Fruit fly (Drosophila melanogaster): ENCODE data around the gene CG33303.

Gene CG33303

DNA sequence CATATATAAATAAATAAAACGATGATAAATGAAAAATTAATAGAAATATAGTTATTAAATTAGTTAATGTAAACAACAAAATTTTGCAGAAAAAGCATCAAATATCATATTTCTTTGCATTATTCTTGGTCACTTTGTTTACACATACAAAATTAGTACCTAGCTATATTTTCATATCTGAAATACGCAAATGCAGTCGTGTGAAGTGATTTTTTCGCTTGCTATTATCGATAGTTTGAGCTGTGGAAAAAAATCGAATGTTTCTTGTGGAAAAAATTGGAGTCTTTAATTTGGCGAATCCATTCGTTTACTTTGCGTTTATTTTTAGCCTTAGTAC, 20.9 kb upstream of the CG33303 start, which contains the start of gene Cnot4 (continued):
- TF ChIP-seq hb (GFP tag; IDR thresholded peaks at IDR 0.05; ENCODE audit: partially characterized antibody) = no peak
- no peak for TF ChIP-seq ewg (GFP tag; optimal IDR thresholded peaks at IDR 0.05)
- no peak for TF ChIP-seq so (GFP tag; IDR thresholded peaks at IDR 0.05)
- no peak for TF ChIP-seq CG11723 (GFP tag; optimal IDR thresholded peaks at IDR 0.05)
- no peak for TF ChIP-seq CG11247 (GFP tag; IDR thresholded peaks at IDR 0.05)
- no peak for TF ChIP-seq Mad (GFP tag; optimal IDR thresholded peaks at IDR 0.05)
- peak; percentile 23 for TF ChIP-seq phol (tag; optimal IDR thresholded peaks at IDR 0.05)
- TF ChIP-seq CG1792 (GFP tag; optimal IDR thresholded peaks at IDR 0.05) = no peak
- TF ChIP-seq CG4617 (GFP tag; optimal IDR thresholded peaks at IDR 0.05; ENCODE audit: borderline replicate concordance) = no peak
- peak; percentile 38 for TF ChIP-seq trem (tag; optimal IDR thresholded peaks at IDR 0.05)
- TF ChIP-seq bigmax (GFP tag; optimal IDR thresholded peaks at IDR 0.05) = no peak
- no peak for TF ChIP-seq prd (optimal IDR thresholded peaks at IDR 0.05)
- no peak for TF ChIP-seq prd (GFP tag; IDR thresholded peaks at IDR 0.05)
- peak; percentile 96 for TF ChIP-seq CG3995 (GFP tag; optimal IDR thresholded peaks at IDR 0.05)
- no peak for TF ChIP-seq CG7556 (GFP tag; optimal IDR thresholded peaks at IDR 0.05)
- TF ChIP-seq CG6813 (GFP tag; optimal IDR thresholded peaks at IDR 0.05) = no peak
- no peak for TF ChIP-seq tup (GFP tag; optimal IDR thresholded peaks at IDR 0.05)
- TF ChIP-seq CG33557 (GFP tag; optimal IDR thresholded peaks at IDR 0.05) = no peak
- TF ChIP-seq Abd-B (GFP tag; optimal IDR thresholded peaks at IDR 0.05) = no peak
- TF ChIP-seq bab2 (GFP tag; optimal IDR thresholded peaks at IDR 0.05) = no peak
- no peak for TF ChIP-seq CG12104 (GFP tag; optimal IDR thresholded peaks at IDR 0.05)
- TF ChIP-seq CG31365 (tag; optimal IDR thresholded peaks at IDR 0.05) = no peak
- TF ChIP-seq Gsc (GFP tag; IDR thresholded peaks at IDR 0.05) = no peak
- TF ChIP-seq CG12744 (GFP tag; optimal IDR thresholded peaks at IDR 0.05) = no peak
- TF ChIP-seq CG10565 (GFP tag; optimal IDR thresholded peaks at IDR 0.05) = no peak
- no peak for TF ChIP-seq CG32767 (GFP tag; IDR thresholded peaks at IDR 0.05)
- no peak for TF ChIP-seq toy (GFP tag; IDR thresholded peaks at IDR 0.05)
- peak; percentile 25 for TF ChIP-seq CG15514 (GFP tag; optimal IDR thresholded peaks at IDR 0.05)
- no peak for TF ChIP-seq al (GFP tag; IDR thresholded peaks at IDR 0.05)
- no peak for TF ChIP-seq Hr78 (GFP tag; optimal IDR thresholded peaks at IDR 0.05)
- no peak for TF ChIP-seq CG14860 (GFP tag; IDR thresholded peaks at IDR 0.05; ENCODE audit: partially characterized antibody)
- no peak for TF ChIP-seq en (GFP tag; optimal IDR thresholded peaks at IDR 0.05)
- no peak for TF ChIP-seq lov (optimal IDR thresholded peaks at IDR 0.05)
- TF ChIP-seq lov (GFP tag; IDR thresholded peaks at IDR 0.05) = no peak
- no peak for TF ChIP-seq BtbVII (GFP tag; optimal IDR thresholded peaks at IDR 0.05)
- no peak for TF ChIP-seq hbn (GFP tag; IDR thresholded peaks at IDR 0.05; ENCODE audit: partially characterized antibody)
- peak; percentile 38; the same call in 1 of the 3 replicates for TF ChIP-seq Doc3 (GFP tag; IDR thresholded peaks at IDR 0.05; ENCODE audit: partially characterized antibody)
- no peak for TF ChIP-seq Elba2 (GFP tag; optimal IDR thresholded peaks at IDR 0.05)
- TF ChIP-seq Dip3 (GFP tag; optimal IDR thresholded peaks at IDR 0.05) = no peak
- no peak for TF ChIP-seq vnd (GFP tag; IDR thresholded peaks at IDR 0.05; ENCODE audit: partially characterized antibody)
- no peak for TF ChIP-seq HHEX (GFP tag; optimal IDR thresholded peaks at IDR 0.05)
- TF ChIP-seq tap (tag; optimal IDR thresholded peaks at IDR 0.05) = no peak
- TF ChIP-seq CG4820 (GFP tag; optimal IDR thresholded peaks at IDR 0.05) = no peak
- no peak for TF ChIP-seq CG8765 (GFP tag; IDR thresholded peaks at IDR 0.05)
- TF ChIP-seq CG9876 (GFP tag; optimal IDR thresholded peaks at IDR 0.05) = no peak
- TF ChIP-seq CG12236 (GFP tag; optimal IDR thresholded peaks at IDR 0.05) = no peak
- no peak for TF ChIP-seq Dad (GFP tag; optimal IDR thresholded peaks at IDR 0.05)
- no peak for TF ChIP-seq B-H1 (GFP tag; IDR thresholded peaks at IDR 0.05)
- TF ChIP-seq MESR4 (GFP tag; optimal IDR thresholded peaks at IDR 0.05) = no peak
- no peak for TF ChIP-seq mld (GFP tag; IDR thresholded peaks at IDR 0.05; ENCODE audit: partially characterized antibody)
- TF ChIP-seq C15 (GFP tag; IDR thresholded peaks at IDR 0.05) = no peak
- TF ChIP-seq nau (GFP tag; optimal IDR thresholded peaks at IDR 0.05) = no peak

All from whole organism, embryonic.